Fruit fly (Drosophila melanogaster) whole organism, wandering third instar larva: ENCODE data around the gene CG9297.

Experiments
- Hr83 ChIP-seq: fragments of 200-300 bp; sonication (Bioruptor generic); optimal IDR thresholded peaks from 2 replicates; lab custom pipeline; 2016; ENCODE audit warnings: missing biosample characterization, mild to moderate bottlenecking, missing genetic modification characterization, moderate library complexity; ENCODE audit not compliant: poor library complexity, severe bottlenecking
- Sp1 ChIP-seq: fragments of 200-800 bp; sonication (Bioruptor generic); optimal IDR thresholded peaks from 3 replicates; lab custom pipeline; 2019; ENCODE audit warnings: missing biosample characterization, mild to moderate bottlenecking, missing genetic modification characterization, moderate library complexity
- br ChIP-seq: fragments of 200-800 bp; sonication (Bioruptor generic); optimal IDR thresholded peaks from 2 replicates; lab custom pipeline; 2016; ENCODE audit warnings: missing biosample characterization, missing genetic modification characterization
- woc ChIP-seq: sonication (Bioruptor generic); optimal IDR thresholded peaks from 2 replicates; lab custom pipeline; 2016; ENCODE audit warnings: missing biosample characterization, mild to moderate bottlenecking, missing genetic modification characterization

dm6 chr3R:13815566-13816374, 44.5 kb downstream of the CG9297 start:
- TF ChIP-seq Hr83 = no peak
- TF ChIP-seq br (GFP tag; lab: Kevin White, UChicago) = no peak
- no peak for TF ChIP-seq Sp1 (GFP tag; lab: Kevin White, UChicago)
- no peak for TF ChIP-seq woc (GFP tag; lab: Kevin White, UChicago)
